Worm (Caenorhabditis elegans): ENCODE results near the gene ceh-20.
A peak's percentile ranks its signal among the peaks of the same experiment; 100 is the strongest.

DNA sequence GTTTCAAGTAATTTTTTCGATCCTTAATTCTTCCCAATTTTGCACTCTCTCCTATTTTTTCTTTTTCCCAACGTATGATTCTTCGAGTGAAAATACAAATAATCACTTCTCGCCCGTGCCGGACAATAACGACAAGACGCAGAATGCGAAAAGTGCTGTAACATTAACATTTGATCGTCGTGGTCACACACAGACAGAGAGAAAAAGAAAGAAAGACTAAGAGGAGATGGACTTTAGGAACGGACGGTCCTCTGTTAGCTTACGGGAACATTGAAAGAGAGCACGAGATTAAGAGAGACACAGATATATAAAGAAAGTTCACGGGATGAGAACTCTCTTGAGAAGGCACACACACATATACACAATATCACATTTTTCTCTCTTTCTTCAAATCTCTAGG, 31.8 kb upstream of the ceh-20 start:
- no peak for TF ChIP-seq ztf-11 (tag; optimal IDR thresholded peaks at IDR 0.05)
- no peak for TF ChIP-seq snpc-4 (tag; optimal IDR thresholded peaks at IDR 0.05)
- no peak for TF ChIP-seq nhr-77 (tag; optimal IDR thresholded peaks at IDR 0.05)
- no peak for TF ChIP-seq nhr-12 (tag; optimal IDR thresholded peaks at IDR 0.05)
- peak in 1 of 2 experiments; percentile 3 for TF ChIP-seq lsy-2 (tag; optimal IDR thresholded peaks at IDR 0.05)
